Worm (Caenorhabditis elegans) whole organism, L1 larva: Measurements from ENCODE around the gene T07D3.9.

ENCODE experiments used
- elt-2 ChIP-seq: sonication (generic microtip); optimal IDR thresholded peaks from 2 replicates; lab custom pipeline; 2016; ENCODE audit warnings: missing genetic modification characterization, mild to moderate bottlenecking, inconsistent platforms, missing compliant biosample characterization, missing genetic modification reagents
- fos-1 ChIP-seq: fragments of 150-350 bp; optimal IDR thresholded peaks from 2 replicates; lab custom pipeline; 2014; ENCODE audit warnings: missing biosample characterization, missing genetic modification characterization
- hlh-17 ChIP-seq: fragments of 200-800 bp; sonication (Bioruptor generic); optimal IDR thresholded peaks from 2 replicates; lab custom pipeline; 2018; ENCODE audit warnings: missing genetic modification characterization, mild to moderate bottlenecking, missing compliant biosample characterization, moderate library complexity, borderline replicate concordance
- nhr-85 ChIP-seq: sonication (generic microtip); peaks from one replicate; lab custom pipeline; 2016; ENCODE audit warnings: missing genetic modification characterization, inconsistent platforms, missing compliant biosample characterization

DNA sequence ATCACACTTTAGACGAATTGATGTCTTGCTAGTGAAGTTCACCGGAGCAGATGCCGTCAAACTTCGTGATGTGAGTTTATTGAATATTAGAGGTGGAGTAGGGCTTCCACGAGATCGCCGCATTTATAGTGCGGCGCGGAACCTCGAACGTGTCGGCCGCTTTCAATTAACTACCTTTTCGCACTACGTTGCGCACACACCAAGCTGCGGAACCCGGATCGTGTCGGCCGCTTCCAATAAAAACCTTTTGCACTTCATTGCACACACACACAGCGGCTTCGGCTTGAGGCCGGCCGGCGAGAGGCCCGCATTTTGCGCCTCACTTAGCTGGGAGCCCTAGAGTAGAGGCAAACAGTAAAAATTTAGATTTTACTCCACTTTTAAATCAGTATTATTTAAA, 4.6 kb upstream of the T07D3.9 start:
- TF ChIP-seq fos-1 (tag; lab: Kevin White, UChicago) (no peak), nhr-85 (tag; lab: Kevin White, UChicago) (no peak), hlh-17 (GFP tag; lab: Kevin White, UChicago) (no peak), elt-2 (tag; lab: Kevin White, UChicago) (no peak)
